Fruit fly (Drosophila melanogaster) whole organism, embryonic: ENCODE data around the gene CG44385.
A peak's percentile ranks its signal among the peaks of the same experiment; 100 is the strongest.

Experiments used
- Antp ChIP-seq: fragments of 200-800 bp; sonication (Bioruptor generic); optimal IDR thresholded peaks from 3 replicates; lab custom pipeline; 2016; ENCODE audit warnings: missing biosample characterization, missing genetic modification characterization
- BtbVII ChIP-seq: fragments of 200-800 bp; sonication (Bioruptor generic); optimal IDR thresholded peaks from 3 replicates; lab custom pipeline; 2017; ENCODE audit warnings: missing biosample characterization, mild to moderate bottlenecking, missing genetic modification characterization
- CG11504 ChIP-seq: fragments of 200-800 bp; sonication (Bioruptor generic); optimal IDR thresholded peaks from 3 replicates; lab custom pipeline; 2019; ENCODE audit warnings: missing biosample characterization, mild to moderate bottlenecking, missing genetic modification characterization, moderate library complexity
- CG11560 ChIP-seq: fragments of 200-800 bp; sonication (Bioruptor generic); IDR thresholded peaks from 3 replicates; pipeline ENCODE4 v1.3.6; 2022; ENCODE audit warnings: missing biosample characterization, missing genetic modification characterization
- CG12071 ChIP-seq: fragments of 200-800 bp; sonication (Bioruptor generic); optimal IDR thresholded peaks from 3 replicates; lab custom pipeline; 2018; ENCODE audit warnings: missing biosample characterization, mild to moderate bottlenecking, missing genetic modification characterization
- CG12219 ChIP-seq: fragments of 200-800 bp; sonication (Bioruptor generic); optimal IDR thresholded peaks from 3 replicates; lab custom pipeline; 2018; ENCODE audit warnings: missing biosample characterization, mild to moderate bottlenecking, missing genetic modification characterization
- CG12659 ChIP-seq: fragments of 200-800 bp; sonication (Bioruptor generic); optimal IDR thresholded peaks from 3 replicates; lab custom pipeline; 2017; ENCODE audit warnings: mild to moderate bottlenecking, missing biosample characterization, missing genetic modification reagents, missing genetic modification characterization
- CG13624 ChIP-seq: fragments of 200-800 bp; sonication (Bioruptor generic); optimal IDR thresholded peaks from 2 replicates; lab custom pipeline; 2016; ENCODE audit warnings: missing biosample characterization, missing genetic modification characterization
- CG14441 ChIP-seq: fragments of 200-800 bp; sonication (Bioruptor generic); IDR thresholded peaks from 2 replicates; pipeline ENCODE4 v1.3.6; 2022; ENCODE audit warnings: missing biosample characterization, missing genetic modification characterization
- CG15269 ChIP-seq: fragments of 200-800 bp; sonication (Bioruptor generic); optimal IDR thresholded peaks from 2 replicates; lab custom pipeline; 2018; ENCODE audit warnings: missing biosample characterization, mild to moderate bottlenecking, missing genetic modification characterization, moderate library complexity
- CG16813 ChIP-seq: fragments of 200-800 bp; sonication (Bioruptor generic); IDR thresholded peaks from 3 replicates; pipeline ENCODE4 v1.3.6; 2022; ENCODE audit warnings: missing biosample characterization, missing genetic modification characterization; ENCODE audit not compliant: partially characterized antibody
- CG17612 ChIP-seq: fragments of 200-800 bp; sonication (Bioruptor generic); IDR thresholded peaks from 2 replicates; pipeline ENCODE4 v1.3.6; 2022; ENCODE audit warnings: missing biosample characterization, missing genetic modification characterization
- CG2678 ChIP-seq: fragments of 200-800 bp; sonication (Bioruptor generic); optimal IDR thresholded peaks from 3 replicates; lab custom pipeline; 2019; ENCODE audit warnings: missing biosample characterization, mild to moderate bottlenecking, missing genetic modification characterization, moderate library complexity
- CG2889 ChIP-seq: fragments of 200-800 bp; sonication (Bioruptor generic); IDR thresholded peaks from 3 replicates; pipeline ENCODE4 v1.3.6; 2022; ENCODE audit warnings: missing biosample characterization, missing genetic modification characterization
- CG30020 ChIP-seq: fragments of 200-800 bp; optimal IDR thresholded peaks from 2 replicates; lab custom pipeline; 2019; ENCODE audit warnings: missing biosample characterization, mild to moderate bottlenecking, missing genetic modification characterization, moderate library complexity
- CG33213 ChIP-seq: fragments of 200-800 bp; sonication (Bioruptor generic); optimal IDR thresholded peaks from 3 replicates; lab custom pipeline; 2016; ENCODE audit warnings: missing biosample characterization, missing genetic modification characterization
- CG33557 ChIP-seq: fragments of 200-800 bp; sonication (Bioruptor generic); optimal IDR thresholded peaks from 2 replicates; lab custom pipeline; 2019; ENCODE audit warnings: missing biosample characterization, mild to moderate bottlenecking, missing genetic modification characterization, moderate library complexity
- CG3407 ChIP-seq: fragments of 200-800 bp; sonication (Bioruptor generic); optimal IDR thresholded peaks from 2 replicates; lab custom pipeline; 2018; ENCODE audit warnings: missing biosample characterization, mild to moderate bottlenecking, missing genetic modification characterization
- CG4404 ChIP-seq: fragments of 200-800 bp; sonication (Bioruptor generic); IDR thresholded peaks from 2 replicates; pipeline ENCODE4 v1.3.6; 2022; ENCODE audit warnings: missing biosample characterization, missing genetic modification characterization
- CG6791 ChIP-seq: fragments of 200-800 bp; sonication (Bioruptor generic); IDR thresholded peaks from 3 replicates; pipeline ENCODE4 v1.3.6; 2022; ENCODE audit warnings: missing biosample characterization, missing genetic modification characterization; ENCODE audit not compliant: partially characterized antibody
- CG7271 ChIP-seq: fragments of 200-800 bp; sonication (Bioruptor generic); optimal IDR thresholded peaks from 2 replicates; lab custom pipeline; 2018; ENCODE audit warnings: missing biosample characterization, mild to moderate bottlenecking, missing genetic modification characterization, moderate library complexity
- CG8290 ChIP-seq, 3 experiments: fragments of 200-800 bp; sonication (Bioruptor generic); optimal IDR thresholded peaks; 2 replicates each; lab custom pipeline; 2016 to 2019; ENCODE audit warnings: missing biosample characterization in 3 of 3, missing genetic modification characterization in 3 of 3, mild to moderate bottlenecking in 2 of 3, moderate library complexity in 1 of 3
- CG8388 ChIP-seq: fragments of 200-800 bp; sonication (Bioruptor generic); optimal IDR thresholded peaks from 2 replicates; lab custom pipeline; 2019; ENCODE audit warnings: missing biosample characterization, mild to moderate bottlenecking, missing genetic modification characterization, moderate library complexity
- CG9817 ChIP-seq: fragments of 200-800 bp; sonication (Bioruptor generic); optimal IDR thresholded peaks from 2 replicates; lab custom pipeline; 2018; ENCODE audit warnings: missing biosample characterization, mild to moderate bottlenecking, missing genetic modification characterization, moderate library complexity
- D ChIP-seq, 2 experiments: fragments of 200-800 bp in 1 of 2; fragments of >200 bp in 1 of 2; sonication (Bioruptor generic) in 1 of 2; optimal IDR thresholded peaks; 2 replicates in 1 of 2; 3 replicates in 1 of 2; lab custom pipeline; 2017; ENCODE audit warnings: mild to moderate bottlenecking in 1 of 2, missing biosample characterization in 1 of 2, missing genetic modification characterization in 1 of 2, missing genetic modification reagents in 1 of 2
- Doc3 ChIP-seq: fragments of 200-800 bp; sonication (Bioruptor generic); IDR thresholded peaks from 3 replicates; pipeline ENCODE4 v1.3.6; 2022; ENCODE audit warnings: missing biosample characterization, missing genetic modification characterization; ENCODE audit not compliant: partially characterized antibody
- Dref ChIP-seq: fragments of 200-800 bp; sonication (Bioruptor generic); IDR thresholded peaks from 2 replicates; pipeline ENCODE4 v1.3.6; 2022; ENCODE audit warnings: missing biosample characterization, missing genetic modification characterization
- E2f2 ChIP-seq: fragments of 200-800 bp; sonication (Bioruptor generic); IDR thresholded peaks from 2 replicates; pipeline ENCODE4 v1.3.6; 2022; ENCODE audit warnings: missing biosample characterization, missing genetic modification characterization
- Elba2 ChIP-seq: fragments of 200-800 bp; sonication (Bioruptor generic); optimal IDR thresholded peaks from 3 replicates; lab custom pipeline; 2016; ENCODE audit warnings: missing biosample characterization, missing genetic modification characterization
- Lim3 ChIP-seq: fragments of 200-800 bp; sonication (Bioruptor generic); IDR thresholded peaks from 2 replicates; pipeline ENCODE4 v1.3.6; 2022; ENCODE audit warnings: missing biosample characterization, missing genetic modification characterization
- MTF-1 ChIP-seq: fragments of 200-800 bp; sonication (Bioruptor generic); optimal IDR thresholded peaks from 2 replicates; lab custom pipeline; 2018; ENCODE audit warnings: missing biosample characterization, mild to moderate bottlenecking, missing genetic modification characterization, borderline replicate concordance
- Nf-YA ChIP-seq: fragments of 200-800 bp; sonication (Bioruptor generic); IDR thresholded peaks from 2 replicates; pipeline ENCODE4 v1.3.6; 2022; ENCODE audit warnings: missing biosample characterization, missing genetic modification characterization
- NfI ChIP-seq: fragments of 200-800 bp; sonication (Bioruptor generic); optimal IDR thresholded peaks from 3 replicates; lab custom pipeline; 2018; ENCODE audit warnings: missing biosample characterization, mild to moderate bottlenecking, missing genetic modification characterization, moderate library complexity
- Pdp1 ChIP-seq, 2 experiments: fragments of 200-800 bp; sonication (Bioruptor generic); optimal IDR thresholded peaks; 3 replicates each; lab custom pipeline; 2016; ENCODE audit warnings: missing biosample characterization in 2 of 2, missing genetic modification characterization in 2 of 2, mild to moderate bottlenecking in 1 of 2, moderate library complexity in 1 of 2
- Rfx ChIP-seq: fragments of 200-800 bp; sonication (Bioruptor generic); IDR thresholded peaks from 2 replicates; pipeline ENCODE4 v1.3.6; 2022; ENCODE audit warnings: missing biosample characterization, missing genetic modification characterization
- bcd ChIP-seq: fragments of 200-800 bp; sonication (Bioruptor generic); optimal IDR thresholded peaks from 2 replicates; lab custom pipeline; 2017; ENCODE audit warnings: missing biosample characterization, mild to moderate bottlenecking, missing genetic modification characterization
- br ChIP-seq: fragments of >200 bp; optimal IDR thresholded peaks from 2 replicates; lab custom pipeline; 2017
- fd96Cb ChIP-seq: fragments of 200-800 bp; sonication (Bioruptor generic); optimal IDR thresholded peaks from 2 replicates; lab custom pipeline; 2018; ENCODE audit warnings: missing biosample characterization, mild to moderate bottlenecking, missing genetic modification characterization, moderate library complexity
- gcm ChIP-seq: fragments of 200-800 bp; sonication (Bioruptor generic); optimal IDR thresholded peaks from 2 replicates; lab custom pipeline; 2019; ENCODE audit warnings: missing biosample characterization, mild to moderate bottlenecking, missing genetic modification characterization, moderate library complexity
- hth ChIP-seq: fragments of >200 bp; optimal IDR thresholded peaks from 2 replicates; lab custom pipeline; 2017; ENCODE audit warnings: inconsistent platforms
- lab ChIP-seq: fragments of 200-800 bp; sonication (Bioruptor generic); optimal IDR thresholded peaks from 3 replicates; lab custom pipeline; 2017; ENCODE audit warnings: missing biosample characterization, missing genetic modification characterization, mild to moderate bottlenecking, moderate library complexity, missing genetic modification reagents
- lmd ChIP-seq: fragments of 200-800 bp; sonication (Bioruptor generic); IDR thresholded peaks from 2 replicates; pipeline ENCODE4 v1.3.6; 2022; ENCODE audit warnings: missing biosample characterization, missing genetic modification characterization
- pan ChIP-seq, 4 experiments: fragments of >200 bp in 3 of 4; fragments of 200-800 bp in 1 of 4; sonication (Bioruptor generic) in 1 of 4; optimal IDR thresholded peaks in 3 of 4; IDR thresholded peaks in 1 of 4; 2 replicates each; pipeline versions ENCODE4 v1.3.6 to Lab custom; 2017 to 2022; ENCODE audit warnings: missing biosample characterization in 2 of 4, missing genetic modification characterization in 2 of 4, mixed read lengths in 1 of 4
- phol ChIP-seq: fragments of 200-800 bp; sonication (Bioruptor generic); optimal IDR thresholded peaks from 3 replicates; lab custom pipeline; 2018; ENCODE audit warnings: missing biosample characterization, mild to moderate bottlenecking, missing genetic modification characterization, moderate library complexity
- ro ChIP-seq: fragments of 200-800 bp; sonication (Bioruptor generic); IDR thresholded peaks from 2 replicates; pipeline ENCODE4 v1.3.6; 2022; ENCODE audit warnings: missing biosample characterization, missing genetic modification characterization
- sens-2 ChIP-seq: fragments of 200-800 bp; sonication (Bioruptor generic); IDR thresholded peaks from 2 replicates; pipeline ENCODE4 v1.3.6; 2022; ENCODE audit warnings: missing biosample characterization, missing genetic modification characterization
- ssp ChIP-seq: fragments of 200-800 bp; sonication (Bioruptor generic); IDR thresholded peaks from 2 replicates; pipeline ENCODE4 v1.3.6; 2022; ENCODE audit warnings: missing biosample characterization, missing genetic modification characterization
- vfl ChIP-seq: fragments of 200-800 bp; sonication (Bioruptor generic); optimal IDR thresholded peaks from 2 replicates; lab custom pipeline; 2016; ENCODE audit warnings: missing biosample characterization, missing genetic modification characterization
- vvl ChIP-seq: fragments of 200-800 bp; sonication (Bioruptor generic); IDR thresholded peaks from 2 replicates; pipeline ENCODE4 v1.3.6; 2022; ENCODE audit warnings: missing biosample characterization, missing genetic modification characterization

The CG44385 gene

dm6 chrX:11149201-11149600 is 17.0 kb upstream of the CG44385 start, which contains the start of gene Lint-1 (continued):
- TF ChIP-seq MTF-1 (no peak), gcm (GFP tag; lab: Kevin White, UChicago) (no peak), Dref (GFP tag; lab: Robert Waterston, UW) (no peak), CG8388 (GFP tag; lab: Kevin White, UChicago) (no peak), CG14441 (GFP tag; lab: Robert Waterston, UW) (0 out of 2 replicates have a peak, but pooled peaks have one; percentile 38), phol (tag; lab: Kevin White, UChicago) (peak; percentile 11), CG9817 (tag; lab: Kevin White, UChicago) (peak; percentile 8), BtbVII (GFP tag; lab: Kevin White, UChicago) (no peak), CG33557 (GFP tag; lab: Kevin White, UChicago) (no peak), CG16813 (no peak), D (optimal IDR thresholded peaks at IDR 0.05; lab: Kevin White, UChicago) (no peak), D (GFP tag; optimal IDR thresholded peaks at IDR 0.05; lab: Kevin White, UChicago) (no peak), ssp (GFP tag; lab: Robert Waterston, UW) (peak; percentile 39), CG11560 (tag; lab: Robert Waterston, UW) (no peak), vvl (GFP tag; lab: Robert Waterston, UW) (peak; percentile 42; the same call in 1 of the 2 replicates), CG4404 (no peak; the same call in 1 of the 2 replicates), CG2678 (tag; lab: Kevin White, UChicago) (peak; percentile 18), CG30020 (peak; percentile 68), fd96Cb (tag; lab: Kevin White, UChicago) (no peak), CG7271 (tag; lab: Kevin White, UChicago) (no peak), vfl (GFP tag; lab: Kevin White, UChicago) (peak; percentile 6), pan (optimal IDR thresholded peaks at IDR 0.05; lab: Kevin White, UChicago) (no peak), pan (GFP tag; optimal IDR thresholded peaks at IDR 0.05 in 1 of 2, IDR thresholded peaks at IDR 0.05 in 1 of 2) (peak in 1 of 2 experiments; percentile 45), Rfx (GFP tag; lab: Robert Waterston, UW) (0 out of 2 replicates have a peak, but pooled peaks have one; percentile 33), lmd (peak; percentile 20; the same call in 1 of the 2 replicates), E2f2 (GFP tag; lab: Robert Waterston, UW) (peak; percentile 21; the same call in 1 of the 2 replicates), Doc3 (GFP tag; lab: Robert Waterston, UW) (no peak), CG12071 (no peak), Pdp1 (GFP tag; optimal IDR thresholded peaks at IDR 0.05; lab: Kevin White, UChicago) (peak; percentile 36 to 89), CG2889 (no peak), Lim3 (GFP tag; lab: Robert Waterston, UW) (no peak), lab (GFP tag; lab: Kevin White, UChicago) (peak; percentile 20), br (no peak), CG12659 (GFP tag; lab: Kevin White, UChicago) (no peak), bcd (GFP tag; lab: Kevin White, UChicago) (no peak), CG11504 (tag; lab: Kevin White, UChicago) (peak; percentile 15), ro (GFP tag; lab: Robert Waterston, UW) (no peak), Antp (GFP tag; lab: Kevin White, UChicago) (peak; percentile 14), CG13624 (GFP tag; lab: Kevin White, UChicago) (peak; percentile 23), CG33213 (no peak), CG12219 (GFP tag; lab: Kevin White, UChicago) (no peak), CG3407 (no peak), hth (no peak), Elba2 (GFP tag; lab: Kevin White, UChicago) (no peak), CG15269 (tag; lab: Kevin White, UChicago) (no peak), NfI (GFP tag; lab: Kevin White, UChicago) (peak; percentile 7), CG17612 (GFP tag; lab: Robert Waterston, UW) (no peak), sens-2 (GFP tag; lab: Robert Waterston, UW) (no peak), CG6791 (GFP tag; lab: Robert Waterston, UW) (no peak), CG8290 (GFP tag; optimal IDR thresholded peaks at IDR 0.05; lab: Kevin White, UChicago) (no peak), CG8290 (tag; optimal IDR thresholded peaks at IDR 0.05; lab: Kevin White, UChicago) (peak in 1 of 2 experiments; percentile 59), Nf-YA (no peak)
